Worm (Caenorhabditis elegans): ENCODE measurements around the gene ceh-82.

ce11 chrII:1741248-1741647 lies 9.2 kb downstream of the ceh-82 start, which contains the start of gene K07G6.1:
- no peak for TF ChIP-seq lsy-2 (tag; optimal IDR thresholded peaks at IDR 0.05)
- no peak for TF ChIP-seq ceh-62 (tag; optimal IDR thresholded peaks at IDR 0.05)

All from whole organism, L4 larva.